Worm (Caenorhabditis elegans): Measurements from ENCODE around the gene T03G11.9.

DNA sequence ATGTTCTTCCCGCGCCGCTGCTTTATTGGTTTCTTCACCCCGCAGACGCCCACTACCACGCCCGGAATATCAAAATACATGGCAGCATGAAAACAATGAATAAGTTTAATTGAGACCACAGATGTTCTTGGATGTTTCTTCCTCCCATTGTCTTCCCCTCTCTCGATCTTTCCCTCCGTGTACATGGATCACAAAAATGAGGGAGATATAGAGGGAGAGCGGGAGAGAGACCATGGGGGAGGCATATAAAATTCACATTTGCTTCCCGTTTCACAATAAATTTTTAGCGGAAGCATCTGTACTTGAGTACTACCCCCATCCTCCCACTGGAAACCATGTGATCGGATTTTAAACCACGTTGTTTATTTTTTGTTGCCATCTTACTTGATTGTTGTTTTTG is 9.4 kb downstream of the T03G11.9 start:
- TF ChIP-seq skn-1 (tag; optimal IDR thresholded peaks at IDR 0.05) (no peak), lin-39 (tag; optimal IDR thresholded peaks at IDR 0.05) (no peak)
